Fruit fly (Drosophila melanogaster) S2 (cell line): ENCODE data around the gene Sf3a2.

ENCODE experiments used
- CG8478 ChIP-seq: fragments of >200 bp; optimal IDR thresholded peaks from 2 replicates; lab custom pipeline; 2018
- CTCF ChIP-seq, 2 experiments: fragments of >200 bp; optimal IDR thresholded peaks; 2 replicates each; lab custom pipeline; 2018

The Sf3a2 gene

DNA sequence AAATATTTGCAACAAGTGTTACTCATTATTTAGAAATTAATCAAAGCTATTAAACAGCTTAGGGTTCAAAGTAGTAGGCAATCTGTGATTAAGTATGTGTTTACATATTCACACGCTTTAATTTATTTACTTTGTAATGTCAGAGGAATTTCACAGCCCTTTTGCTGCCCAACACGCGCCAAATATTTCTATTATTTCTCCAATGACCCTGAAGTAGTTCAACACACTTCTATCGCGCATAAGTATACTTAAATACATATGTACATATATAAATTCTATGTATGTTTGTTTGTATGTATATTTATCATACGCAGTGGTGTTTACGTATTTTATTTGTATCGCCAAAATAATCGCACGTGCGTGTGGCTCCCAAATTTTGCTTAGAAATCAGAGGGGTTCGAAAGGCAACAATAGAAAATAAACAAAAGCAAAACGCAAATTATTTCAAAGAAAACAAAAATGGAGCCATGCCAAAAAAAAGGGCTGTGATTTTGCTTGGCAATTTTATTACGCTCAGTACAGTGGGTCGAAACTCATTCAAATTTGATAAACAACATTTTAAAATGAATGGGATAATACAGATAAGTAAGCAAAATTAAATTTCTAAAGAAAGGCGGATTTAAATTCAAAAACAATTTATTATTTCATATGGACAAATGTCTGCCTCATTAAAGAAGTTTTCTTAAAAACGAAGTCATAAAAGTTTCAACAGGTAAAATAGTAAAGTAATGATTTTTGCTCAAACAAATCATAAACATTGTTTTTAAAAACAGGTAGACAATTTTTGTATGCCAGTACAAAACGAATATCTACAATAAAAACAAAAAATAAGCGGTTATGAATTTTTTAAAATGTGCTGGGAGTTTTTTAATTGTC lies 10.4 kb downstream of the Sf3a2 start:
- TF ChIP-seq CTCF (optimal IDR thresholded peaks at IDR 0.05; lab: Kevin White, UChicago) (no peak), CG8478 (no peak)

DNA sequence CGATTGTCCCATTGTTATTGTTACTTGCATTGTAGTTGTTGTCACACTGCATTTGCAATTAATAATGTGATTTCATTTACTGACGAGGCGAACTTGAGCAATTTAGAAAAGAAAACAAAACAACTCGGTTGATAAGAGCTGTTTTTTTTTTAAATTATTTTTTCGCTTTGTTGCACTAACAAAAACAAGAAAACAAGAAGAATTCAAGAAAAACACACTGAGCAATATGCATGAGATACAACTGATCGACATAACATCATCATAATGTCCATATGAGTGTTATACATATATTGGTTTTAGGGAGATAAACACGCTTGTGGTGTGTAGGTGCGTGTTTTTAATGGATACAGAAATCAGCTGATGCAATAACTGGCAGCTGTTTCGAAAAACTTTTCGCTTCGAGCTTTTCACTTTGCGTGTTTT lies 11.4 kb downstream of the Sf3a2 start:
- TF ChIP-seq CG8478 (no peak), CTCF (optimal IDR thresholded peaks at IDR 0.05; lab: Kevin White, UChicago) (no peak)

- TF ChIP-seq CTCF (optimal IDR thresholded peaks at IDR 0.05; lab: Kevin White, UChicago) (no peak), CG8478 (no peak)
These were observed 13.7 kb downstream of the Sf3a2 start for dm6 chr3L:12800167-12800566.

DNA sequence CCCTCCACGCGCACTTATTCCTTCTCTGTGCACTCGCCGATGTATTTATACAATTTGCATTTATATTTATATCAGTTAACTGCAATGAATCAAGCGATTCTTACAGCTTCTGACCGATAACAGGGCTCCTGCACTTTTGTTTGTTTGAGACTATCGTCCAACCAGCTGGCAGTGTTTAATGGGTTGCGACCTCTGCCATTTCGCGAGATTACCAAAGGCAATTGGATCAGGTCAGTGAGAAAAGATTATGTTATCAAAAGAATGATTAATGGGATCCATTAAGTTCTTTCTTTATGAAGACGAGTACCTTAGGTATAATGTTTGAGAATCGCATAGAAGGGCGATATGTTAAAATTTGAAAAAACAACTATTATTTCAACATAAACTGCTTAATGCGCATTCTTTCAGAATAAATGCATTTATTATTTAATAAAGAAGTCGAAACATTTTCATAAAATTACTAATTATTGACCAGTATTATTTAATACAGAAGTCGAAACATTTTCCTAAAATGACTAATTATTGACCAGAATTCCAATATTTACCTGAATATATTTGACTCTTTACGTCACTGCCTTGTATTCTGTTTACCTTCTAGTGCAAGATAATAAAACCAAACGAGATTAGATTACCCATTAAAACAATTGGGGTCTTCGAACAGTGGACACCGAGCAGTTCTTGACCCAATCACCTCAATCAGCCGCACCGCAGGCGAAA lies 14.2 kb downstream of the Sf3a2 start:
- TF ChIP-seq CG8478, result no peak
- no peak for TF ChIP-seq CTCF (optimal IDR thresholded peaks at IDR 0.05; lab: Kevin White, UChicago)

dm6 chr3L:12798795-12799311 lies 15.0 kb downstream of the Sf3a2 start:
- TF ChIP-seq CG8478 (no peak), CTCF (optimal IDR thresholded peaks at IDR 0.05; lab: Kevin White, UChicago) (no peak)

DNA sequence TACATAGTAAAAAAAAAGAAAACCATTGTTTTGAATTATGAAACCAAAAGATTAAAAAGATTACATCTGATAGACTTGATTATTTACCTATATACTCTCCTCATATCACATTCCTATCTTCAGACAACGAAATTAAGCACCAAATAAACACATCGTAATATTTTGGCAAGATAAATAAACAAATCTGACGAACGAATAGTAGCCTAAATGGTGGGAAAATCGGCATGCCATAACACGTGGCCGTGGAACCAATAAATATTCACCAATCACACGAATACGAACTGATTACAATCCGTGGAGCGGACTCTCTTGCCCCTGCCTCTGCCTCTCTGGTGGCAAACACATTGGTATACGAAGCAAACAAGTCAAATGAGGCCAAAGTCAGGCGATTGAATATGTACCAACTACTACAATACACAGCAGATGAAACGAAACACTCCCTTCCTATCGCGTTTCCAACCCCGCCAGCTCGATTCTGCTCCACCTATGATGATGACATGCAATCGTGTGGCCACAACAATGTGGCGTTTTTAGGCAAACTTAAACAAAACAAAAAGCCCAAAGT lies 17.7 kb downstream of the Sf3a2 start:
- no peak for TF ChIP-seq CG8478
- no peak for TF ChIP-seq CTCF (optimal IDR thresholded peaks at IDR 0.05; lab: Kevin White, UChicago)

- TF ChIP-seq CG8478, result no peak
- no peak for TF ChIP-seq CTCF (optimal IDR thresholded peaks at IDR 0.05; lab: Kevin White, UChicago)
These were observed 19.3 kb downstream of the Sf3a2 start for dm6 chr3L:12794532-12794931.

- TF ChIP-seq CTCF (optimal IDR thresholded peaks at IDR 0.05; lab: Kevin White, UChicago), result no peak
- no peak for TF ChIP-seq CG8478
These were observed 20.8 kb downstream of the Sf3a2 start for dm6 chr3L:12792933-12793448.

- no peak for TF ChIP-seq CTCF (optimal IDR thresholded peaks at IDR 0.05; lab: Kevin White, UChicago)
- TF ChIP-seq CG8478, result no peak
These were observed 22.1 kb downstream of the Sf3a2 start for dm6 chr3L:12791679-12792229.

DNA sequence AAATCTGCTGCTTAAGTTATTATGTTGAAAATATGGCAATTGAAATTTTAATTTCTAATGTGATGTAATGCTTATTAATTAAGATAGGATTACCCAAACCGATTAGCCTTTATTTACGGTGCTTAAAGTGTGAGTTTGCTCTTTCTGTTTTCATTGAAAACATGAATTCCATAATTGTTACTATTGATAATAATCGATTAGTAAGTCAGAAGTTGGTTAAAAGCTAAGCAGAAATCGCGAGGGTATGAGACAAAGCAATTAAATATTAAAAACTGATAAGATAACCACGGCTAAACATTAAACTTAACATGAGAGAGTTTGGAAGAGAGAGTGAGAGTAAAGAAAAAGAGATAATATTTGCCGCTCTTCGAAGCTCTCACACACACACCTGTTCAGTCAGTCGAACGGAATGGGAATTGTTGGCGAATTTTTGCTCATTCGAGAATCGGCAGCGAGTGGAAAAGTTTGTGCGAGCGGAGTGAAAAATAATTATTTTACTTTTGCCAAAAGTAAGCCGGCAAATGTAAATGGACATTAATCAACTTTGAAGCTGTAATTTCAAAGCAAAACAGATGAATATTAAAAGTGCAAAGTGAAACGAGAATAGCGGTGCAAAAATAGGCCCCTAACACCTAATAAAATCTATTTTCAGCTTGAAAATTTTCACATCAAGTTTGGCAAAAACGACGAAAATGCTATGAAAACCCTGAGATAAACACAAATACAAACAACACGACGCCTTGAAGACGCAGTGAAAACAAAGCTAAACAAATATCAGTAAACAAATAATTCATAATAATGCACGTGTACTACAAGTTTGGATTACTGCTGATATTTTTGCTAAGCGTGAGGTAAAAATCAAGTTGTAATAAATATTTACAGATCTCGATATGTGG lies 22.8 kb downstream of the Sf3a2 start:
- TF ChIP-seq CTCF (optimal IDR thresholded peaks at IDR 0.05; lab: Kevin White, UChicago), result no peak

dm6 chr3L:12789875-12790373 lies 23.9 kb downstream of the Sf3a2 start, which contains the start of gene CG42709:
Gene CG42709, plus strand, starts transcription at chr3L:12790192.
- TF ChIP-seq CTCF (optimal IDR thresholded peaks at IDR 0.05; lab: Kevin White, UChicago) (no peak), CG8478 (no peak)

DNA sequence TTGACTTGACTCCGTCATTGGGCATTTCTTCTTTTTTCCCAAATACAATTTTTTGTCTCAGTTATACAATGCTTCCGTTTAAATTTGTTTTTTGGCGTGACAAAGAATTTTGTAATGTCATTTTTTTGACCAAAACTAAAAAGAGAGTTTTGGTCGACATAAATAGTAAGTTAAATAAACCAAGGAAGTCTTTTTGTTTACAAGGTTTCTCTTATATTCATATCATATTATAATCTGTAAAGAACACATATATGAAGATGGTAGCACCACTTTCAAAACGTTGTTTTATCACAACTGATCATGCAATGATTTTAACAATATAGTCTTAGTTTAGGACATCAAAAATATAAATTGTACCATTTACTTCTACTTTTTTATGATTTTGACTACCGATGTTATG lies 32.8 kb downstream of the Sf3a2 start, which contains the start of the genes CG10969 and CG17666:
CG10969 (minus strand) TSS at position 101 of the 400 bp plus-strand sequence.
CG17666 (plus strand) TSS at position 329 of the 400 bp plus-strand sequence.
- TF ChIP-seq CTCF (optimal IDR thresholded peaks at IDR 0.05; lab: Kevin White, UChicago), result no peak

- TF ChIP-seq CG8478, result no peak
- TF ChIP-seq CTCF (optimal IDR thresholded peaks at IDR 0.05; lab: Kevin White, UChicago), result no peak
These were observed 35.2 kb downstream of the Sf3a2 start, which contains the start of gene CG32106 for dm6 chr3L:12778616-12779015. Gene CG32106, minus strand, starts transcription at chr3L:12778716.
